Worm (Caenorhabditis elegans) whole organism, mixed stage, embryonic: ENCODE data around the gene C30B5.6.

Experiments used
- ceh-39 ChIP-seq: fragments of 150-350 bp; optimal IDR thresholded peaks from 2 replicates; lab custom pipeline; 2014; ENCODE audit warnings: missing biosample characterization, missing genetic modification characterization
- ces-1 ChIP-seq: fragments of 150-350 bp; optimal IDR thresholded peaks from 2 replicates; lab custom pipeline; 2014; ENCODE audit warnings: missing biosample characterization, missing genetic modification reagents, missing genetic modification characterization
- elt-3 ChIP-seq: fragments of 150-350 bp; optimal IDR thresholded peaks from 2 replicates; lab custom pipeline; 2014; ENCODE audit warnings: missing biosample characterization, missing genetic modification characterization
- ham-2 ChIP-seq: fragments of 200-800 bp; sonication (Bioruptor generic); optimal IDR thresholded peaks from 2 replicates; lab custom pipeline; 2018; ENCODE audit warnings: mild to moderate bottlenecking, missing genetic modification characterization, missing compliant biosample characterization
- lsy-2 ChIP-seq: fragments of 150-350 bp; optimal IDR thresholded peaks from 2 replicates; lab custom pipeline; 2014; ENCODE audit warnings: missing biosample characterization, missing genetic modification characterization
- mls-2 ChIP-seq: sonication (generic microtip); optimal IDR thresholded peaks from 2 replicates; lab custom pipeline; 2016; ENCODE audit warnings: mild to moderate bottlenecking, missing genetic modification characterization, moderate library complexity, missing compliant biosample characterization
- nhr-12 ChIP-seq: fragments of 150-350 bp; optimal IDR thresholded peaks from 2 replicates; lab custom pipeline; 2014; ENCODE audit warnings: missing biosample characterization, missing genetic modification characterization
- pha-4 ChIP-seq: fragments of 150-350 bp; optimal IDR thresholded peaks from 2 replicates; lab custom pipeline; 2018; ENCODE audit warnings: missing biosample characterization, missing genetic modification reagents, missing genetic modification characterization
- unc-39 ChIP-seq: fragments of 150-350 bp; optimal IDR thresholded peaks from 2 replicates; lab custom pipeline; 2014; ENCODE audit warnings: missing biosample characterization, missing genetic modification characterization
- unc-62 ChIP-seq: fragments of 150-350 bp; optimal IDR thresholded peaks from 2 replicates; lab custom pipeline; 2014; ENCODE audit warnings: missing biosample characterization, missing genetic modification reagents, missing genetic modification characterization

DNA sequence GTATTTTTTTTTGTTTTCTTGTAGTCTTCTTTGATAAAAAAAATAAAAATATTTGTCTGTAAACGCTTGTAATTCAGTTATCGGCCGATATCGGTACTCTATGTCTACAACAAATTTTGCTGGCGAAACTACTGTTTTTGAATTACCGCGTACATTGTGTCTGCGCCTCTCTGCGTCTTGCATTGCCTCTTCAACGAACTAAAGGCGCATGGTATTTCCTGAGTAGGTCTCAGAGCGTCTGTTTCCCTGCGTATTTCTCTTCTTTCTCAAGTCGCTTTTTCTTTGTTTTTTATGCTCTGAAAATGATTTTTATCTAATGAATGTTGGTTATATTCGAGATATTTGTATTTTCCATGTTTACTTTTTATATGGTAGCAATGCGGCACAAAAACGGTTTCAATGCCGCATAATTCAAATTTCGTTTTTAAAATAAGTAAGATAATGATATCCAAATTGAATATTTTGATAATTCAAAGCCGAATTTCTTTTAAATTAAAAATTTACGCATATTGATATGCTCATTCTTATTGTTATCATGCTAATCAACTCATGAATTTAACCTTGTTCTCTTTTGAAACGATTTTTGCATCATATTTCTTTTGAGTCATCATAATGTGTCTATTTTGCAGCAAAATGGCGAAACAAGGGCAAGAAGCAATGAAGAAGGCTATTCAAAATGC lies 28.5 kb upstream of the C30B5.6 start, which contains the start of gene phb-2:
- peak; percentile 92 for TF ChIP-seq pha-4 (tag; lab: Kevin White, UChicago)
- no peak for TF ChIP-seq unc-39 (tag; lab: Kevin White, UChicago)
- TF ChIP-seq ces-1 (GFP tag; lab: Kevin White, UChicago), result peak; percentile 24
- no peak for TF ChIP-seq nhr-12
- TF ChIP-seq lsy-2, result peak; percentile 81
- peak; percentile 20 for TF ChIP-seq ceh-39
- no peak for TF ChIP-seq mls-2 (tag; lab: Kevin White, UChicago)
- no peak for TF ChIP-seq elt-3 (tag; lab: Kevin White, UChicago)
- TF ChIP-seq ham-2 (GFP tag; lab: Kevin White, UChicago), result no peak
- TF ChIP-seq unc-62 (GFP tag; lab: Kevin White, UChicago), result peak; percentile 32
